Worm (Caenorhabditis elegans) whole organism, L3 larva: ENCODE results near the gene srsx-21.

Source experiments
- R02D3.7 ChIP-seq: fragments of 150-350 bp; optimal IDR thresholded peaks from 2 replicates; lab custom pipeline; 2014; ENCODE audit warnings: missing biosample characterization, missing genetic modification characterization
- ZK546.5 ChIP-seq: sonication (generic microtip); optimal IDR thresholded peaks from 2 replicates; lab custom pipeline; 2017; ENCODE audit warnings: missing biosample characterization, missing genetic modification characterization
- aly-2 ChIP-seq: fragments of 150-350 bp; optimal IDR thresholded peaks from 2 replicates; lab custom pipeline; 2014; ENCODE audit warnings: missing biosample characterization, missing genetic modification characterization
- ama-1 ChIP-seq: fragments of 150-350 bp; optimal IDR thresholded peaks from 2 replicates; lab custom pipeline; 2018
- ceh-16 ChIP-seq: sonication (generic microtip); optimal IDR thresholded peaks from 2 replicates; lab custom pipeline; 2017; ENCODE audit warnings: missing biosample characterization, missing genetic modification characterization
- ceh-82 ChIP-seq: fragments of 150-350 bp; optimal IDR thresholded peaks from 2 replicates; lab custom pipeline; 2014; ENCODE audit warnings: missing biosample characterization, missing genetic modification characterization
- ceh-9 ChIP-seq: sonication (generic microtip); optimal IDR thresholded peaks from 2 replicates; lab custom pipeline; 2018; ENCODE audit warnings: missing biosample characterization, missing genetic modification characterization
- daf-12 ChIP-seq: fragments of 150-350 bp; optimal IDR thresholded peaks from 2 replicates; lab custom pipeline; 2014; ENCODE audit warnings: missing biosample characterization, missing genetic modification reagents, missing genetic modification characterization
- egl-27 ChIP-seq: sonication (generic microtip); optimal IDR thresholded peaks from 4 replicates; lab custom pipeline; 2017; ENCODE audit warnings: missing biosample characterization, missing genetic modification reagents, missing genetic modification characterization
- egl-5 ChIP-seq: fragments of 150-350 bp; optimal IDR thresholded peaks from 2 replicates; lab custom pipeline; 2017; ENCODE audit warnings: missing biosample characterization, missing genetic modification reagents, missing genetic modification characterization, inconsistent platforms
- elt-1 ChIP-seq: fragments of 150-350 bp; optimal IDR thresholded peaks from 2 replicates; lab custom pipeline; 2014; ENCODE audit warnings: missing biosample characterization, missing genetic modification characterization
- eor-1 ChIP-seq, 2 experiments: fragments of 150-350 bp; optimal IDR thresholded peaks; 2 replicates each; lab custom pipeline; 2014 to 2018; ENCODE audit warnings: missing biosample characterization in 2 of 2, missing genetic modification characterization in 2 of 2
- fkh-10 ChIP-seq: sonication (generic microtip); optimal IDR thresholded peaks from 2 replicates; lab custom pipeline; 2017; ENCODE audit warnings: missing biosample characterization, missing genetic modification reagents, missing genetic modification characterization
- fkh-2 ChIP-seq: fragments of 150-350 bp; optimal IDR thresholded peaks from 2 replicates; lab custom pipeline; 2014; ENCODE audit warnings: missing biosample characterization, missing genetic modification reagents, missing genetic modification characterization
- fos-1 ChIP-seq: fragments of 150-350 bp; optimal IDR thresholded peaks from 2 replicates; lab custom pipeline; 2014; ENCODE audit warnings: missing biosample characterization, missing genetic modification characterization
- hmg-11 ChIP-seq: sonication (generic microtip); optimal IDR thresholded peaks from 2 replicates; lab custom pipeline; 2016; ENCODE audit warnings: missing genetic modification characterization, missing compliant biosample characterization
- jun-1 ChIP-seq: fragments of 150-350 bp; optimal IDR thresholded peaks from 2 replicates; lab custom pipeline; 2014; ENCODE audit warnings: missing biosample characterization, missing genetic modification reagents, missing genetic modification characterization
- lin-15B ChIP-seq: fragments of 150-350 bp; optimal IDR thresholded peaks from 2 replicates; lab custom pipeline; 2014; ENCODE audit warnings: missing biosample characterization, missing genetic modification characterization
- lin-39 ChIP-seq: fragments of 150-350 bp; optimal IDR thresholded peaks from 2 replicates; lab custom pipeline; 2018; ENCODE audit warnings: missing biosample characterization, missing genetic modification reagents, missing genetic modification characterization
- mml-1 ChIP-seq: fragments of 150-350 bp; sonication (generic microtip); optimal IDR thresholded peaks from 3 replicates; lab custom pipeline; 2014; ENCODE audit warnings: missing biosample characterization, missing genetic modification characterization
- nfya-1 ChIP-seq: sonication (generic microtip); optimal IDR thresholded peaks from 2 replicates; lab custom pipeline; 2017; ENCODE audit warnings: missing genetic modification characterization, mild to moderate bottlenecking, missing compliant biosample characterization, antibody characterized with exemption, moderate library complexity; ENCODE audit not compliant: insufficient read depth
- nhr-11 ChIP-seq: fragments of 150-350 bp; optimal IDR thresholded peaks from 2 replicates; lab custom pipeline; 2014; ENCODE audit warnings: missing biosample characterization, missing genetic modification characterization
- nhr-12 ChIP-seq: fragments of 150-350 bp; optimal IDR thresholded peaks from 2 replicates; lab custom pipeline; 2014; ENCODE audit warnings: missing biosample characterization, missing genetic modification characterization
- nhr-23 ChIP-seq: fragments of 150-350 bp; optimal IDR thresholded peaks from 2 replicates; lab custom pipeline; 2014; ENCODE audit warnings: missing biosample characterization, missing genetic modification reagents, missing genetic modification characterization
- nhr-237 ChIP-seq: fragments of 150-350 bp; optimal IDR thresholded peaks from 2 replicates; lab custom pipeline; 2014; ENCODE audit warnings: missing biosample characterization, missing genetic modification characterization
- nhr-25 ChIP-seq: sonication (generic microtip); optimal IDR thresholded peaks from 2 replicates; lab custom pipeline; 2017; ENCODE audit warnings: missing biosample characterization, missing genetic modification characterization
- nhr-67 ChIP-seq: fragments of 150-350 bp; optimal IDR thresholded peaks from 2 replicates; lab custom pipeline; 2014; ENCODE audit warnings: missing biosample characterization, missing genetic modification characterization
- nhr-76 ChIP-seq: fragments of 150-350 bp; sonication (generic microtip); optimal IDR thresholded peaks from 5 replicates; lab custom pipeline; 2014; ENCODE audit warnings: missing biosample characterization, missing genetic modification characterization
- nhr-77 ChIP-seq: fragments of 150-350 bp; optimal IDR thresholded peaks from 2 replicates; lab custom pipeline; 2014; ENCODE audit warnings: missing biosample characterization, missing genetic modification characterization
- pha-4 ChIP-seq: fragments of 150-350 bp; optimal IDR thresholded peaks from 2 replicates; lab custom pipeline; 2014; ENCODE audit warnings: missing biosample characterization, missing genetic modification reagents, missing genetic modification characterization
- pqm-1 ChIP-seq: fragments of 150-350 bp; optimal IDR thresholded peaks from 2 replicates; lab custom pipeline; 2017; ENCODE audit warnings: missing biosample characterization, missing genetic modification characterization, inconsistent platforms
- sea-2 ChIP-seq: fragments of 150-350 bp; sonication (generic microtip); optimal IDR thresholded peaks from 4 replicates; lab custom pipeline; 2014; ENCODE audit warnings: missing biosample characterization, missing genetic modification reagents, missing genetic modification characterization
- tbx-2 ChIP-seq: sonication (generic microtip); optimal IDR thresholded peaks from 2 replicates; lab custom pipeline; 2016; ENCODE audit warnings: mild to moderate bottlenecking, missing genetic modification characterization, missing compliant biosample characterization
- unc-39 ChIP-seq: sonication (generic microtip); optimal IDR thresholded peaks from 4 replicates; lab custom pipeline; 2017; ENCODE audit warnings: missing biosample characterization, missing genetic modification characterization
- unc-62 ChIP-seq: fragments of 150-350 bp; sonication (generic microtip); optimal IDR thresholded peaks from 4 replicates; lab custom pipeline; 2014; ENCODE audit warnings: missing biosample characterization, missing genetic modification reagents, missing genetic modification characterization
- zag-1 ChIP-seq: fragments of 150-350 bp; optimal IDR thresholded peaks from 2 replicates; lab custom pipeline; 2014; ENCODE audit warnings: missing biosample characterization, missing genetic modification characterization
- ztf-4 ChIP-seq: fragments of 150-350 bp; optimal IDR thresholded peaks from 2 replicates; lab custom pipeline; 2014; ENCODE audit warnings: missing biosample characterization, missing genetic modification characterization

Gene srsx-21

ce11 chrV:9843376-9843916, 5.7 kb downstream of the srsx-21 start, which contains the start of gene sru-8:
Gene sru-8, plus strand, starts transcription at chrV:9843866.
- TF ChIP-seq daf-12 (tag; lab: Kevin White, UChicago) (no peak), nhr-67 (tag; lab: Kevin White, UChicago) (no peak), mml-1 (tag; lab: Kevin White, UChicago) (no peak), fos-1 (tag; lab: Kevin White, UChicago) (no peak), tbx-2 (no peak), pqm-1 (tag; lab: Kevin White, UChicago) (no peak), nhr-11 (no peak), nhr-12 (no peak), fkh-2 (tag; lab: Kevin White, UChicago) (no peak), lin-39 (tag; lab: Kevin White, UChicago) (no peak), nfya-1 (tag; lab: Kevin White, UChicago) (no peak), R02D3.7 (no peak), lin-15B (tag; lab: Kevin White, UChicago) (no peak)

ce11 chrV:9848576-9848975, 10.8 kb downstream of the srsx-21 start:
- TF ChIP-seq nhr-76 (tag; lab: Kevin White, UChicago) (no peak), ZK546.5 (tag; lab: Kevin White, UChicago) (no peak), tbx-2 (no peak), unc-62 (no peak), mml-1 (tag; lab: Kevin White, UChicago) (no peak), daf-12 (tag; lab: Kevin White, UChicago) (no peak), nhr-237 (tag; lab: Kevin White, UChicago) (no peak), fkh-10 (GFP tag; lab: Kevin White, UChicago) (no peak), ceh-82 (tag; lab: Kevin White, UChicago) (no peak), zag-1 (tag; lab: Kevin White, UChicago) (no peak), egl-5 (tag; lab: Kevin White, UChicago) (no peak), nhr-23 (tag; lab: Kevin White, UChicago) (no peak)

ce11 chrV:9853801-9854200, 16.0 kb downstream of the srsx-21 start:
- TF ChIP-seq ZK546.5 (tag; lab: Kevin White, UChicago) (no peak), nhr-76 (tag; lab: Kevin White, UChicago) (no peak), lin-15B (tag; lab: Kevin White, UChicago) (no peak), lin-39 (tag; lab: Kevin White, UChicago) (peak; percentile 44), hmg-11 (peak; percentile 10)

ce11 chrV:9855920-9856852, 18.4 kb downstream of the srsx-21 start:
- TF ChIP-seq nhr-25 (tag; lab: Kevin White, UChicago) = no peak
- peak; percentile 69 for TF ChIP-seq hmg-11
- TF ChIP-seq fkh-2 (tag; lab: Kevin White, UChicago) = no peak
- TF ChIP-seq ZK546.5 (tag; lab: Kevin White, UChicago) = no peak
- no peak for TF ChIP-seq unc-62
- no peak for TF ChIP-seq eor-1 (tag; optimal IDR thresholded peaks at IDR 0.05; lab: Kevin White, UChicago)
- no peak for TF ChIP-seq nhr-77
- peak; percentile 54 for TF ChIP-seq nfya-1 (tag; lab: Kevin White, UChicago)
- no peak for TF ChIP-seq tbx-2
- no peak for TF ChIP-seq sea-2 (GFP tag; lab: Kevin White, UChicago)
- peak; percentile 8 for TF ChIP-seq nhr-23 (tag; lab: Kevin White, UChicago)
- TF ChIP-seq ceh-9 (tag; lab: Kevin White, UChicago) = no peak
- TF ChIP-seq ama-1 = no peak
- TF ChIP-seq pha-4 (tag; lab: Kevin White, UChicago) = peak; percentile 29
- no peak for TF ChIP-seq nhr-11
- TF ChIP-seq unc-39 (tag; lab: Kevin White, UChicago) = no peak
- TF ChIP-seq egl-27 (tag; lab: Kevin White, UChicago) = no peak
- TF ChIP-seq elt-1 = no peak
- peak; percentile 18 for TF ChIP-seq pqm-1 (tag; lab: Kevin White, UChicago)
- TF ChIP-seq fkh-10 (GFP tag; lab: Kevin White, UChicago) = no peak
- TF ChIP-seq jun-1 (tag; lab: Kevin White, UChicago) = no peak
- no peak for TF ChIP-seq lin-15B (tag; lab: Kevin White, UChicago)
- no peak for TF ChIP-seq ceh-16 (tag; lab: Kevin White, UChicago)
- TF ChIP-seq nhr-237 (tag; lab: Kevin White, UChicago) = no peak
- TF ChIP-seq aly-2 = no peak
- no peak for TF ChIP-seq mml-1 (tag; lab: Kevin White, UChicago)
- TF ChIP-seq daf-12 (tag; lab: Kevin White, UChicago) = no peak
- TF ChIP-seq R02D3.7 = no peak
- no peak for TF ChIP-seq ztf-4 (tag; lab: Kevin White, UChicago)
- no peak for TF ChIP-seq lin-39 (tag; lab: Kevin White, UChicago)
- TF ChIP-seq, all 47 proteins: peak for 5
